Worm (Caenorhabditis elegans) whole organism, L4 larva: ENCODE results near the gene dop-5.
A peak's percentile ranks its signal among the peaks of the same experiment; 100 is the strongest.

Experiments used
- F49E8.2 ChIP-seq: sonication (generic microtip); optimal IDR thresholded peaks from 2 replicates; lab custom pipeline; 2016; ENCODE audit warnings: missing compliant biosample characterization, mild to moderate bottlenecking, missing genetic modification characterization, borderline replicate concordance
- T26A8.4 ChIP-seq: fragments of 200-800 bp; sonication (Bioruptor generic); IDR thresholded peaks from 2 replicates; pipeline ENCODE4 v1.3.6; 2022; ENCODE audit warnings: missing genetic modification characterization, missing compliant biosample characterization
- aha-1 ChIP-seq: fragments of 150-350 bp; peaks from one replicate; lab custom pipeline; 2014; ENCODE audit warnings: missing biosample characterization, missing genetic modification characterization
- aly-2 ChIP-seq: sonication (generic microtip); optimal IDR thresholded peaks from 2 replicates; lab custom pipeline; 2018; ENCODE audit warnings: missing biosample characterization, missing genetic modification characterization
- ama-1 ChIP-seq: fragments of 150-350 bp; optimal IDR thresholded peaks from 2 replicates; lab custom pipeline; 2014; ENCODE audit warnings: inconsistent platforms, mixed read lengths
- cey-2 ChIP-seq: sonication (generic microtip); optimal IDR thresholded peaks from 3 replicates; lab custom pipeline; 2017; ENCODE audit warnings: missing genetic modification characterization, mild to moderate bottlenecking, missing compliant biosample characterization, antibody characterized with exemption, borderline replicate concordance; ENCODE audit not compliant: insufficient read depth
- ctbp-1 ChIP-seq: fragments of 200-800 bp; sonication (Bioruptor generic); IDR thresholded peaks from 2 replicates; pipeline ENCODE4 v1.3.6; 2022; ENCODE audit warnings: missing genetic modification reagents, missing genetic modification characterization, missing compliant biosample characterization
- daf-12 ChIP-seq: fragments of 150-350 bp; optimal IDR thresholded peaks from 2 replicates; lab custom pipeline; 2014; ENCODE audit warnings: missing biosample characterization, missing genetic modification reagents, missing genetic modification characterization
- daf-19 ChIP-seq: fragments of 200-800 bp; sonication (Bioruptor generic); conservative IDR thresholded peaks from 2 replicates; pipeline ENCODE4 v1.3.6; 2022; ENCODE audit warnings: missing genetic modification characterization, missing compliant biosample characterization
- daf-8 ChIP-seq: fragments of 200-800 bp; sonication (Bioruptor generic); IDR thresholded peaks from 2 replicates; pipeline ENCODE4 v1.3.6; 2022; ENCODE audit warnings: missing genetic modification characterization, missing compliant biosample characterization
- dve-1 ChIP-seq: sonication (generic microtip); optimal IDR thresholded peaks from 2 replicates; lab custom pipeline; 2017; ENCODE audit warnings: antibody characterized with exemption, mild to moderate bottlenecking, missing genetic modification characterization, missing compliant biosample characterization; ENCODE audit not compliant: insufficient read depth
- egl-27 ChIP-seq: sonication (generic microtip); optimal IDR thresholded peaks from 3 replicates; lab custom pipeline; 2017; ENCODE audit warnings: missing biosample characterization, missing genetic modification reagents, missing genetic modification characterization
- egl-43 ChIP-seq: fragments of 200-800 bp; sonication (Bioruptor generic); IDR thresholded peaks from 2 replicates; pipeline ENCODE4 v1.3.6; 2022; ENCODE audit warnings: missing genetic modification reagents, missing genetic modification characterization, missing compliant biosample characterization
- hlh-11 ChIP-seq: fragments of 200-800 bp; sonication (Bioruptor generic); optimal IDR thresholded peaks from 2 replicates; lab custom pipeline; 2018; ENCODE audit warnings: mild to moderate bottlenecking, missing genetic modification characterization, missing compliant biosample characterization
- hlh-30 ChIP-seq: sonication (generic microtip); optimal IDR thresholded peaks from 2 replicates; lab custom pipeline; 2017; ENCODE audit warnings: antibody characterized with exemption, mild to moderate bottlenecking, missing genetic modification characterization, missing compliant biosample characterization; ENCODE audit not compliant: insufficient read depth
- lim-7 ChIP-seq: fragments of 200-800 bp; sonication (Bioruptor generic); IDR thresholded peaks from 2 replicates; pipeline ENCODE4 v1.3.6; 2022; ENCODE audit warnings: missing genetic modification characterization, missing compliant biosample characterization
- lin-15B ChIP-seq: fragments of 150-350 bp; sonication (generic microtip); optimal IDR thresholded peaks from 3 replicates; lab custom pipeline; 2014; ENCODE audit warnings: missing biosample characterization, missing genetic modification characterization
- madf-9 ChIP-seq: fragments of 200-800 bp; sonication (Bioruptor generic); conservative IDR thresholded peaks from 2 replicates; pipeline ENCODE4 v1.3.6; 2022; ENCODE audit warnings: missing genetic modification reagents, missing genetic modification characterization, missing compliant biosample characterization
- mep-1 ChIP-seq: fragments of 150-350 bp; sonication (generic microtip); optimal IDR thresholded peaks from 3 replicates; lab custom pipeline; 2014; ENCODE audit warnings: missing biosample characterization, missing genetic modification characterization
- mxl-2 ChIP-seq: fragments of 200-800 bp; sonication (Bioruptor generic); conservative IDR thresholded peaks from 2 replicates; pipeline ENCODE4 v1.3.6; 2022; ENCODE audit warnings: missing genetic modification reagents, missing genetic modification characterization, missing compliant biosample characterization
- mxl-3 ChIP-seq: fragments of 200-800 bp; sonication (Bioruptor generic); optimal IDR thresholded peaks from 2 replicates; lab custom pipeline; 2018; ENCODE audit warnings: mild to moderate bottlenecking, missing genetic modification characterization, missing compliant biosample characterization
- nhr-10 ChIP-seq: fragments of 150-350 bp; optimal IDR thresholded peaks from 2 replicates; lab custom pipeline; 2014; ENCODE audit warnings: missing biosample characterization, missing genetic modification characterization
- nhr-41 ChIP-seq: fragments of 200-800 bp; sonication (Bioruptor generic); IDR thresholded peaks from 2 replicates; pipeline ENCODE4 v1.3.6; 2022; ENCODE audit warnings: missing genetic modification reagents, missing genetic modification characterization, missing compliant biosample characterization
- nhr-6 ChIP-seq: fragments of 150-350 bp; optimal IDR thresholded peaks from 2 replicates; lab custom pipeline; 2014; ENCODE audit warnings: missing biosample characterization, missing genetic modification characterization
- nhr-76 ChIP-seq: fragments of 150-350 bp; optimal IDR thresholded peaks from 2 replicates; lab custom pipeline; 2014; ENCODE audit warnings: missing biosample characterization, missing genetic modification characterization
- pqm-1 ChIP-seq: sonication (generic microtip); optimal IDR thresholded peaks from 2 replicates; lab custom pipeline; 2017; ENCODE audit warnings: missing biosample characterization, missing genetic modification characterization
- saeg-2 ChIP-seq: fragments of 200-800 bp; sonication (Bioruptor generic); IDR thresholded peaks from 2 replicates; pipeline ENCODE4 v1.3.6; 2022; ENCODE audit warnings: missing genetic modification reagents, missing genetic modification characterization, missing compliant biosample characterization
- set-16 ChIP-seq: fragments of 200-800 bp; sonication (Bioruptor generic); IDR thresholded peaks from 2 replicates; pipeline ENCODE4 v1.3.6; 2022; ENCODE audit warnings: missing genetic modification reagents, missing genetic modification characterization, missing compliant biosample characterization
- tag-97 ChIP-seq: fragments of 200-800 bp; sonication (Bioruptor generic); IDR thresholded peaks from 2 replicates; pipeline ENCODE4 v1.3.6; 2022; ENCODE audit warnings: missing genetic modification characterization, missing compliant biosample characterization
- unc-62 ChIP-seq, 3 experiments: fragments of 150-350 bp in 1 of 3; sonication (generic microtip); optimal IDR thresholded peaks in 2 of 3; peaks in 1 of 3; 1 replicate in 1 of 3; 2 replicates in 2 of 3; lab custom pipeline; 2014 to 2017; ENCODE audit warnings: missing biosample characterization in 3 of 3, missing genetic modification characterization in 3 of 3, missing genetic modification reagents in 3 of 3, missing genotype in 1 of 3
- vab-7 ChIP-seq: fragments of 200-800 bp; sonication (Bioruptor generic); IDR thresholded peaks from 2 replicates; pipeline ENCODE4 v1.3.6; 2022; ENCODE audit warnings: missing genetic modification reagents, missing genetic modification characterization, missing compliant biosample characterization
- zfp-3 ChIP-seq: fragments of 200-800 bp; sonication (Bioruptor generic); conservative IDR thresholded peaks from 2 replicates; pipeline ENCODE4 v1.3.6; 2022; ENCODE audit warnings: missing genetic modification reagents, missing genetic modification characterization, missing compliant biosample characterization

Gene dop-5

ce11 chrV:11314025-11314880, 51.8 kb downstream of the dop-5 start (continued):
- TF ChIP-seq nhr-10 (tag; lab: Kevin White, UChicago) (peak; percentile 76), aha-1 (tag; lab: Kevin White, UChicago) (peak; percentile 93), egl-43 (peak; percentile 100), lin-15B (tag; lab: Kevin White, UChicago) (peak; percentile 28), egl-27 (tag; lab: Kevin White, UChicago) (no peak), tag-97 (0 out of 2 replicates have a peak, but pooled peaks have one; percentile 85), pqm-1 (peak; percentile 60), zfp-3 (peak; percentile 92), nhr-76 (tag; lab: Kevin White, UChicago) (no peak), F49E8.2 (peak; percentile 74), nhr-41 (GFP tag; lab: Robert Waterston, UW) (peak; percentile 99), hlh-30 (peak; percentile 98), hlh-11 (tag; lab: Kevin White, UChicago) (peak; percentile 97), lim-7 (GFP tag; lab: Robert Waterston, UW) (peak; percentile 100), madf-9 (GFP tag; lab: Robert Waterston, UW) (peak; percentile 97), T26A8.4 (GFP tag; lab: Robert Waterston, UW) (peak; percentile 96), mxl-2 (GFP tag; lab: Robert Waterston, UW) (peak; percentile 94), daf-12 (tag; lab: Kevin White, UChicago) (no peak), daf-8 (GFP tag; lab: Robert Waterston, UW) (0 out of 2 replicates have a peak, but pooled peaks have one; percentile 59), ctbp-1 (GFP tag; lab: Robert Waterston, UW) (peak; percentile 98), ama-1 (peak; percentile 11), saeg-2 (GFP tag; lab: Robert Waterston, UW) (peak; percentile 96), dve-1 (tag; lab: Kevin White, UChicago) (peak; percentile 93), cey-2 (peak; percentile 87), nhr-6 (tag; lab: Kevin White, UChicago) (peak; percentile 84), daf-19 (GFP tag; lab: Robert Waterston, UW) (peak; percentile 98), set-16 (GFP tag; lab: Robert Waterston, UW) (no peak), vab-7 (GFP tag; lab: Robert Waterston, UW) (peak; percentile 98), aly-2 (no peak)

- TF ChIP-seq aha-1 (tag; lab: Kevin White, UChicago) (peak; percentile 77), unc-62 (GFP tag; optimal IDR thresholded peaks at IDR 0.05 in 1 of 2; lab: Kevin White, UChicago) (peak in 1 of 2 experiments; percentile 24), unc-62 (tag; optimal IDR thresholded peaks at IDR 0.05; lab: Kevin White, UChicago) (no peak), aly-2 (no peak), mep-1 (no peak), mxl-3 (GFP tag; lab: Kevin White, UChicago) (no peak), egl-27 (tag; lab: Kevin White, UChicago) (no peak)
These were observed 53.1 kb downstream of the dop-5 start for ce11 chrV:11312904-11313303.
